Fruit fly (Drosophila melanogaster): ENCODE data around the gene CG32298.
A peak's percentile ranks its signal among the peaks of the same experiment; 100 is the strongest.

Gene CG32298

dm6 chr3L:2431340-2431739 is 40.6 kb upstream of the CG32298 start:
- no peak for TF ChIP-seq CG1620 (GFP tag; optimal IDR thresholded peaks at IDR 0.05)
- no peak for TF ChIP-seq cnc (optimal IDR thresholded peaks at IDR 0.05)
- no peak for TF ChIP-seq Crg-1 (GFP tag; optimal IDR thresholded peaks at IDR 0.05)
- no peak for TF ChIP-seq CG33017 (tag; optimal IDR thresholded peaks at IDR 0.05)
- TF ChIP-seq Hr96 (GFP tag; optimal IDR thresholded peaks at IDR 0.05) = no peak
- no peak for TF ChIP-seq tj (GFP tag; optimal IDR thresholded peaks at IDR 0.05)
- no peak for TF ChIP-seq CG14711 (tag; optimal IDR thresholded peaks at IDR 0.05)
- no peak for TF ChIP-seq CG7101 (tag; optimal IDR thresholded peaks at IDR 0.05)
- TF ChIP-seq CG12768 (GFP tag; optimal IDR thresholded peaks at IDR 0.05) = no peak

- TF ChIP-seq Clk (GFP tag; optimal IDR thresholded peaks at IDR 0.05) (no peak), ovo (GFP tag; optimal IDR thresholded peaks at IDR 0.05) (no peak), Crg-1 (GFP tag; optimal IDR thresholded peaks at IDR 0.05) (no peak), CG14711 (tag; optimal IDR thresholded peaks at IDR 0.05) (no peak), tj (GFP tag; optimal IDR thresholded peaks at IDR 0.05) (peak; percentile 70), pad (GFP tag; optimal IDR thresholded peaks at IDR 0.05) (no peak), CG7101 (tag; optimal IDR thresholded peaks at IDR 0.05) (peak; percentile 13), CG33017 (tag; optimal IDR thresholded peaks at IDR 0.05) (peak; percentile 39), Mnt (GFP tag; optimal IDR thresholded peaks at IDR 0.05) (peak; percentile 64), CG7045 (GFP tag; optimal IDR thresholded peaks at IDR 0.05) (peak; percentile 48), cic (GFP tag; optimal IDR thresholded peaks at IDR 0.05) (peak; percentile 78), toe (GFP tag; optimal IDR thresholded peaks at IDR 0.05) (peak; percentile 47), bab1 (GFP tag; optimal IDR thresholded peaks at IDR 0.05) (no peak), CG1620 (GFP tag; optimal IDR thresholded peaks at IDR 0.05) (no peak), CG11617 (GFP tag; optimal IDR thresholded peaks at IDR 0.05) (peak; percentile 51), kay (GFP tag; ENCODE audit: borderline replicate concordance) (peak; percentile 75), CG5204 (GFP tag; optimal IDR thresholded peaks at IDR 0.05) (no peak), Hr96 (GFP tag; optimal IDR thresholded peaks at IDR 0.05) (peak; percentile 6), cnc (optimal IDR thresholded peaks at IDR 0.05) (no peak), CG12768 (GFP tag; optimal IDR thresholded peaks at IDR 0.05) (peak; percentile 50)
Observed at dm6 chr3L:2428488-2429302, 37.9 kb upstream of the CG32298 start.

dm6 chr3L:2427151-2427550 is 36.4 kb upstream of the CG32298 start:
- no peak for TF ChIP-seq cic (GFP tag; optimal IDR thresholded peaks at IDR 0.05)
- TF ChIP-seq Crg-1 (GFP tag; optimal IDR thresholded peaks at IDR 0.05) = no peak
- no peak for TF ChIP-seq CG33017 (tag; optimal IDR thresholded peaks at IDR 0.05)
- no peak for TF ChIP-seq cnc (optimal IDR thresholded peaks at IDR 0.05)
- no peak for TF ChIP-seq ovo (GFP tag; optimal IDR thresholded peaks at IDR 0.05)
- no peak for TF ChIP-seq Clk (GFP tag; optimal IDR thresholded peaks at IDR 0.05)
- TF ChIP-seq CG5204 (GFP tag; optimal IDR thresholded peaks at IDR 0.05) = no peak
- TF ChIP-seq CG7101 (tag; optimal IDR thresholded peaks at IDR 0.05) = no peak
- no peak for TF ChIP-seq CG14711 (tag; optimal IDR thresholded peaks at IDR 0.05)
- TF ChIP-seq CG7045 (GFP tag; optimal IDR thresholded peaks at IDR 0.05) = no peak
- TF ChIP-seq CG1620 (GFP tag; optimal IDR thresholded peaks at IDR 0.05) = no peak
- TF ChIP-seq CG12768 (GFP tag; optimal IDR thresholded peaks at IDR 0.05) = no peak
- no peak for TF ChIP-seq pad (GFP tag; optimal IDR thresholded peaks at IDR 0.05)
- TF ChIP-seq CG11617 (GFP tag; optimal IDR thresholded peaks at IDR 0.05) = no peak
- no peak for TF ChIP-seq bab1 (GFP tag; optimal IDR thresholded peaks at IDR 0.05)
- no peak for TF ChIP-seq Mnt (GFP tag; optimal IDR thresholded peaks at IDR 0.05)
- TF ChIP-seq toe (GFP tag; optimal IDR thresholded peaks at IDR 0.05) = no peak
- TF ChIP-seq tj (GFP tag; optimal IDR thresholded peaks at IDR 0.05) = no peak
- TF ChIP-seq kay (GFP tag; ENCODE audit: borderline replicate concordance) = no peak

- TF ChIP-seq CG14711 (tag; optimal IDR thresholded peaks at IDR 0.05) = peak; percentile 27
- no peak for TF ChIP-seq cnc (optimal IDR thresholded peaks at IDR 0.05)
- TF ChIP-seq bab1 (GFP tag; optimal IDR thresholded peaks at IDR 0.05) = no peak
- TF ChIP-seq ovo (GFP tag; optimal IDR thresholded peaks at IDR 0.05) = peak; percentile 1
- no peak for TF ChIP-seq CG1620 (GFP tag; optimal IDR thresholded peaks at IDR 0.05)
- no peak for TF ChIP-seq CG5204 (GFP tag; optimal IDR thresholded peaks at IDR 0.05)
- no peak for TF ChIP-seq toe (GFP tag; optimal IDR thresholded peaks at IDR 0.05)
- TF ChIP-seq CG11617 (GFP tag; optimal IDR thresholded peaks at IDR 0.05) = no peak
- TF ChIP-seq Crg-1 (GFP tag; optimal IDR thresholded peaks at IDR 0.05) = no peak
- peak; percentile 43 for TF ChIP-seq CG33017 (tag; optimal IDR thresholded peaks at IDR 0.05)
- TF ChIP-seq Hr96 (GFP tag; optimal IDR thresholded peaks at IDR 0.05) = no peak
- TF ChIP-seq CG7101 (tag; optimal IDR thresholded peaks at IDR 0.05) = peak; percentile 19
- peak; percentile 14 for TF ChIP-seq kay (GFP tag; ENCODE audit: borderline replicate concordance)
- no peak for TF ChIP-seq CG12768 (GFP tag; optimal IDR thresholded peaks at IDR 0.05)
- peak; percentile 19 for TF ChIP-seq Mnt (GFP tag; optimal IDR thresholded peaks at IDR 0.05)
- TF ChIP-seq pad (GFP tag; optimal IDR thresholded peaks at IDR 0.05) = no peak
- peak; percentile 22 for TF ChIP-seq cic (GFP tag; optimal IDR thresholded peaks at IDR 0.05)
- TF ChIP-seq tj (GFP tag; optimal IDR thresholded peaks at IDR 0.05) = no peak
- TF ChIP-seq CG7045 (GFP tag; optimal IDR thresholded peaks at IDR 0.05) = peak; percentile 58
- TF ChIP-seq Clk (GFP tag; optimal IDR thresholded peaks at IDR 0.05) = no peak
Observed at dm6 chr3L:2426407-2426951, 35.7 kb upstream of the CG32298 start.

- TF ChIP-seq cic (GFP tag; optimal IDR thresholded peaks at IDR 0.05) = no peak
- TF ChIP-seq CG12768 (GFP tag; optimal IDR thresholded peaks at IDR 0.05) = no peak
Observed at dm6 chr3L:2425687-2426086, 34.9 kb upstream of the CG32298 start.

dm6 chr3L:2424094-2424493 is 33.3 kb upstream of the CG32298 start:
- TF ChIP-seq Crg-1 (GFP tag; optimal IDR thresholded peaks at IDR 0.05) (no peak), CG14711 (tag; optimal IDR thresholded peaks at IDR 0.05) (no peak), CG1620 (GFP tag; optimal IDR thresholded peaks at IDR 0.05) (no peak), toe (GFP tag; optimal IDR thresholded peaks at IDR 0.05) (no peak), CG7101 (tag; optimal IDR thresholded peaks at IDR 0.05) (no peak), bab1 (GFP tag; optimal IDR thresholded peaks at IDR 0.05) (no peak), CG5204 (GFP tag; optimal IDR thresholded peaks at IDR 0.05) (no peak), tj (GFP tag; optimal IDR thresholded peaks at IDR 0.05) (no peak), ovo (GFP tag; optimal IDR thresholded peaks at IDR 0.05) (no peak), Hr96 (GFP tag; optimal IDR thresholded peaks at IDR 0.05) (no peak), Mnt (GFP tag; optimal IDR thresholded peaks at IDR 0.05) (no peak), CG11617 (GFP tag; optimal IDR thresholded peaks at IDR 0.05) (no peak), pad (GFP tag; optimal IDR thresholded peaks at IDR 0.05) (no peak), CG7045 (GFP tag; optimal IDR thresholded peaks at IDR 0.05) (no peak), CG33017 (tag; optimal IDR thresholded peaks at IDR 0.05) (no peak), cic (GFP tag; optimal IDR thresholded peaks at IDR 0.05) (no peak)
